Fruit fly (Drosophila melanogaster) whole organism, pupa: ENCODE results near the gene CG7059.
A peak's percentile ranks its signal among the peaks of the same experiment; 100 is the strongest.

Experiments
- CG12605 ChIP-seq: fragments of 200-800 bp; sonication (Bioruptor generic); IDR thresholded peaks from 2 replicates; pipeline ENCODE4 v1.3.6; 2022; ENCODE audit warnings: missing biosample characterization, missing genetic modification characterization
- CG13204 ChIP-seq: fragments of 200-800 bp; sonication (Bioruptor generic); optimal IDR thresholded peaks from 2 replicates; lab custom pipeline; 2018; ENCODE audit warnings: missing biosample characterization, mild to moderate bottlenecking, missing genetic modification characterization, moderate library complexity
- CG14655 ChIP-seq: fragments of 200-800 bp; sonication (Bioruptor generic); optimal IDR thresholded peaks from 3 replicates; lab custom pipeline; 2017; ENCODE audit warnings: mild to moderate bottlenecking, missing biosample characterization, missing genetic modification reagents, missing genetic modification characterization
- CG32121 ChIP-seq: fragments of 200-800 bp; sonication (Bioruptor generic); IDR thresholded peaks from 2 replicates; pipeline ENCODE4 v1.3.6; 2022; ENCODE audit warnings: missing biosample characterization, missing genetic modification characterization
- EcR ChIP-seq: fragments of 200-800 bp; sonication (Bioruptor generic); optimal IDR thresholded peaks from 3 replicates; lab custom pipeline; 2019; ENCODE audit warnings: missing biosample characterization, missing genetic modification characterization, mild to moderate bottlenecking, moderate library complexity, missing genetic modification reagents
- Pif1A ChIP-seq: fragments of 200-800 bp; sonication (Bioruptor generic); optimal IDR thresholded peaks from 3 replicates; lab custom pipeline; 2016; ENCODE audit warnings: missing biosample characterization, missing genetic modification characterization
- gl ChIP-seq: fragments of 200-800 bp; sonication (Bioruptor generic); optimal IDR thresholded peaks from 2 replicates; lab custom pipeline; 2018; ENCODE audit warnings: missing biosample characterization, mild to moderate bottlenecking, missing genetic modification characterization

DNA sequence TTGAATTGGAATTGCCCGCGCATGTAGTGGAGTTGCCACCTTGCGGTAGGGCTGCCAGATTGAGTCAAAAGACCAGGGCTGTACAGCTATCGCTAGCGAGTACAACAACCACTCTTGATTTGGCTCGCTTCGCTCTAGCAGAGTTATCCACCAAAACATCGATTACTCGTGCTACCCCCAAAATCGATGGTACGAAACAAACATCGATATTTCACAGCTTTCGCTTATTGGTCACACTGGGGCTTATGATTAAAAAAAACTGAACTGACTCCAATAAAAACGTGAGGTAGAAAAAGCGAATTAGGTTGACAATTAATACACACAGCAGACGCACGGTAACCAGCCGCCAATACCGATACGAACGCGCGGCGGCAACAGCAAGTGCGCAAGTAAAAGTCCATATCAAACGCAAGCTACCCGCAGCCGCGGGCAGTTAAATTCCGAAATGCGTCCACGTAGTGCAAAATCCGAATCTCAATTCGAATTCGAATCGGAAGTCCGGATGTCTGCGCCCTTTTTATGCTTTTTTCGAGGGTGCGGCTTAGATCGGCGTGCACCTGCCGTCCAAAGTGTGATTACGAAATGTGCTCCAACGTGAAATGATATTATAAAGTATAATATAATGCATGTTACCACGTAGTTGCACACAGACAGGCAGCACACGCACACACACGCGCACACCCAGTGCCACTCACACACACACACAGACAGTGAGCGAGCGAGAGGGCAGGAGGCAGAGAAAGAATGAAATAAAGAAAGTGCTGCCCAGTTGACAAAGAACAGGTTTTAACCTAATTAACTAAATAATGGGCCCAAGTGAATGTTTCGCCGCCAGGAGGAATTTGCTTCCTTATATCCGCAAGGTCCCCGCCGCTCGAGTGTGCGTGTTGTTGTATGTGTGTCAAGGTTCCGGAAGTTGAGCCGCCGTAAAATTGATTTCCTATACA is 32.8 kb upstream of the CG7059 start, which contains the start of gene Sar1:
- TF ChIP-seq EcR = peak; percentile 79
- no peak for TF ChIP-seq CG12605 (GFP tag; lab: Robert Waterston, UW)
- TF ChIP-seq CG13204 (GFP tag; lab: Kevin White, UChicago) = no peak
- no peak for TF ChIP-seq Pif1A
- TF ChIP-seq CG32121 (GFP tag; lab: Robert Waterston, UW) = no peak
- no peak for TF ChIP-seq gl (tag; lab: Kevin White, UChicago)
- TF ChIP-seq CG14655 (GFP tag; lab: Kevin White, UChicago) = no peak
